Fruit fly (Drosophila melanogaster): ENCODE measurements around the gene CG17672.
A peak's percentile ranks its signal among the peaks of the same experiment; 100 is the strongest.

Gene CG17672

dm6 chr3L:13021727-13022126 is 7.0 kb upstream of the CG17672 start (continued):
- no peak for TF ChIP-seq MBD-R2 (GFP tag; IDR thresholded peaks at IDR 0.05)
- peak; percentile 43 for TF ChIP-seq CG17385 (GFP tag; optimal IDR thresholded peaks at IDR 0.05)
- TF ChIP-seq Nf-YC (tag; optimal IDR thresholded peaks at IDR 0.05) = no peak
- TF ChIP-seq Deaf1 (tag; optimal IDR thresholded peaks at IDR 0.05) = no peak
- peak; percentile 46 for TF ChIP-seq CG18599 (GFP tag; optimal IDR thresholded peaks at IDR 0.05)
- no peak for TF ChIP-seq hbn (GFP tag; IDR thresholded peaks at IDR 0.05; ENCODE audit: partially characterized antibody)
- TF ChIP-seq Poxn (GFP tag; IDR thresholded peaks at IDR 0.05) = no peak
- no peak for TF ChIP-seq CG4730 (GFP tag; IDR thresholded peaks at IDR 0.05)
- peak; percentile 37 for TF ChIP-seq CG7839 (tag; optimal IDR thresholded peaks at IDR 0.05)
- TF ChIP-seq CG43689 (GFP tag; IDR thresholded peaks at IDR 0.05) = no peak
- TF ChIP-seq Dfd (GFP tag; optimal IDR thresholded peaks at IDR 0.05) = no peak
- no peak for TF ChIP-seq insv (GFP tag; optimal IDR thresholded peaks at IDR 0.05)
- peak; percentile 7 for TF ChIP-seq jumu (GFP tag; optimal IDR thresholded peaks at IDR 0.05)
- peak; percentile 42 for TF ChIP-seq mam (GFP tag; optimal IDR thresholded peaks at IDR 0.05)

dm6 chr3L:13022160-13022853 is 6.5 kb upstream of the CG17672 start, which contains the start of gene Adk2:
Gene Adk2, minus strand, starts transcription at chr3L:13022688.
- TF ChIP-seq peb (GFP tag; IDR thresholded peaks at IDR 0.05) = no peak
- TF ChIP-seq ind (GFP tag; optimal IDR thresholded peaks at IDR 0.05) = no peak
- no peak for TF ChIP-seq CG6683 (GFP tag; optimal IDR thresholded peaks at IDR 0.05)
- TF ChIP-seq Deaf1 (tag; optimal IDR thresholded peaks at IDR 0.05) = peak; percentile 60
- TF ChIP-seq zfh1 (GFP tag; IDR thresholded peaks at IDR 0.05) = peak; percentile 61; the same call in 2 of the 3 replicates
- TF ChIP-seq Sox100B (GFP tag; optimal IDR thresholded peaks at IDR 0.05) = no peak
- no peak for TF ChIP-seq CG17912 (GFP tag; optimal IDR thresholded peaks at IDR 0.05)
- TF ChIP-seq gt (GFP tag; IDR thresholded peaks at IDR 0.05) = 0 out of 2 replicates have a peak, but pooled peaks have one; percentile 14
- peak; percentile 83 for TF ChIP-seq Rfx (GFP tag; IDR thresholded peaks at IDR 0.05)
- peak; percentile 7 for TF ChIP-seq zfh2 (GFP tag; optimal IDR thresholded peaks at IDR 0.05)
- TF ChIP-seq klu (GFP tag; IDR thresholded peaks at IDR 0.05) = 0 out of 2 replicates have a peak, but pooled peaks have one; percentile 16
- peak; percentile 40; the same call in 1 of the 2 replicates for TF ChIP-seq gsb (GFP tag; IDR thresholded peaks at IDR 0.05)
- TF ChIP-seq CG1603 (tag; optimal IDR thresholded peaks at IDR 0.05) = peak; percentile 66
- TF ChIP-seq sens (GFP tag) = peak; percentile 73
- 0 out of 3 replicates have a peak, but pooled peaks have one; percentile 34 for TF ChIP-seq so (GFP tag; IDR thresholded peaks at IDR 0.05)
- peak; percentile 73 for TF ChIP-seq pzg (GFP tag; optimal IDR thresholded peaks at IDR 0.05)
- peak; percentile 82 for TF ChIP-seq CG4360 (GFP tag; IDR thresholded peaks at IDR 0.05)
- TF ChIP-seq CG14860 (GFP tag; IDR thresholded peaks at IDR 0.05; ENCODE audit: partially characterized antibody) = no peak
- TF ChIP-seq fd102C (GFP tag; optimal IDR thresholded peaks at IDR 0.05) = no peak
- peak; percentile 54 for TF ChIP-seq al (GFP tag; IDR thresholded peaks at IDR 0.05)
- peak; percentile 35 for TF ChIP-seq CG1792 (GFP tag; optimal IDR thresholded peaks at IDR 0.05)
- TF ChIP-seq CG17829 (tag; optimal IDR thresholded peaks at IDR 0.05) = no peak
- TF ChIP-seq CG9797 (GFP tag; optimal IDR thresholded peaks at IDR 0.05) = peak; percentile 75
- TF ChIP-seq Usf (GFP tag; optimal IDR thresholded peaks at IDR 0.05) = no peak
- TF ChIP-seq CG11504 (tag; optimal IDR thresholded peaks at IDR 0.05) = peak; percentile 22
- TF ChIP-seq gcm (GFP tag; optimal IDR thresholded peaks at IDR 0.05) = peak; percentile 18
- no peak for TF ChIP-seq CG10431 (GFP tag; optimal IDR thresholded peaks at IDR 0.05)
- TF ChIP-seq Hr3 (GFP tag; optimal IDR thresholded peaks at IDR 0.05) = no peak
- no peak for TF ChIP-seq CG8388 (GFP tag; optimal IDR thresholded peaks at IDR 0.05)
- TF ChIP-seq Ets65A (GFP tag) = peak; percentile 45
- no peak for TF ChIP-seq vfl (GFP tag; optimal IDR thresholded peaks at IDR 0.05)
- peak; percentile 73 for TF ChIP-seq row (GFP tag; IDR thresholded peaks at IDR 0.05)
- TF ChIP-seq B-H2 (GFP tag; optimal IDR thresholded peaks at IDR 0.05) = peak; percentile 31
- TF ChIP-seq ranshi (GFP tag; IDR thresholded peaks at IDR 0.05) = peak; percentile 55; the same call in 1 of the 2 replicates
- peak; percentile 52 for TF ChIP-seq CG15479 (GFP tag; optimal IDR thresholded peaks at IDR 0.05)
- TF ChIP-seq Aef1 (GFP tag; IDR thresholded peaks at IDR 0.05) = peak; percentile 40; the same call in 2 of the 3 replicates
- TF ChIP-seq CG11723 (GFP tag; optimal IDR thresholded peaks at IDR 0.05) = no peak

Measured in whole organism, embryonic.